Fruit fly (Drosophila melanogaster) whole organism, embryonic: ENCODE data around the gene CG11655.

Source experiments
- Abd-B ChIP-seq: fragments of 200-800 bp; sonication (Bioruptor generic); optimal IDR thresholded peaks from 2 replicates; lab custom pipeline; 2018; ENCODE audit warnings: missing biosample characterization, mild to moderate bottlenecking, missing genetic modification characterization, moderate library complexity
- CG1024 ChIP-seq: fragments of 200-800 bp; sonication (Bioruptor generic); IDR thresholded peaks from 2 replicates; pipeline ENCODE4 v1.3.6; 2022; ENCODE audit warnings: missing biosample characterization, missing genetic modification characterization
- CG10959 ChIP-seq: fragments of 200-800 bp; sonication (Bioruptor generic); IDR thresholded peaks from 2 replicates; pipeline ENCODE4 v1.3.6; 2022; ENCODE audit warnings: missing biosample characterization, missing genetic modification characterization
- CG11695 ChIP-seq: fragments of 200-800 bp; sonication (Bioruptor generic); IDR thresholded peaks from 3 replicates; pipeline ENCODE4 v1.3.6; 2022; ENCODE audit warnings: missing biosample characterization, missing genetic modification characterization
- CG13287 ChIP-seq: fragments of 200-800 bp; sonication (Bioruptor generic); IDR thresholded peaks from 2 replicates; pipeline ENCODE4 v1.3.6; 2022; ENCODE audit warnings: missing biosample characterization, missing genetic modification characterization; ENCODE audit not compliant: partially characterized antibody
- CG14965 ChIP-seq: fragments of 200-800 bp; sonication (Bioruptor generic); optimal IDR thresholded peaks from 2 replicates; lab custom pipeline; 2016; ENCODE audit warnings: missing biosample characterization, missing genetic modification characterization, borderline replicate concordance
- CG1529 ChIP-seq: fragments of 200-800 bp; sonication (Bioruptor generic); optimal IDR thresholded peaks from 3 replicates; lab custom pipeline; 2018; ENCODE audit warnings: missing biosample characterization, missing genetic modification characterization
- CG15514 ChIP-seq: fragments of 200-800 bp; sonication (Bioruptor generic); optimal IDR thresholded peaks from 3 replicates; lab custom pipeline; 2017; ENCODE audit warnings: missing biosample characterization, missing genetic modification characterization, mild to moderate bottlenecking, moderate library complexity, missing genetic modification reagents
- CG1603 ChIP-seq: fragments of 200-800 bp; sonication (Bioruptor generic); optimal IDR thresholded peaks from 2 replicates; lab custom pipeline; 2019; ENCODE audit warnings: missing biosample characterization, mild to moderate bottlenecking, missing genetic modification characterization, moderate library complexity
- CG17328 ChIP-seq: fragments of 200-800 bp; sonication (Bioruptor generic); IDR thresholded peaks from 2 replicates; pipeline ENCODE4 v1.3.6; 2022; ENCODE audit warnings: missing biosample characterization, missing genetic modification characterization
- CG17359 ChIP-seq: fragments of 200-800 bp; sonication (Bioruptor generic); optimal IDR thresholded peaks from 3 replicates; lab custom pipeline; 2018; ENCODE audit warnings: missing biosample characterization, mild to moderate bottlenecking, missing genetic modification characterization, moderate library complexity
- CG32532 ChIP-seq: fragments of 200-800 bp; sonication (Bioruptor generic); IDR thresholded peaks from 2 replicates; pipeline ENCODE4 v1.3.6; 2022; ENCODE audit warnings: missing biosample characterization, missing genetic modification characterization
- CG3407 ChIP-seq: fragments of 200-800 bp; sonication (Bioruptor generic); optimal IDR thresholded peaks from 2 replicates; lab custom pipeline; 2018; ENCODE audit warnings: missing biosample characterization, mild to moderate bottlenecking, missing genetic modification characterization
- CG5953 ChIP-seq: fragments of 200-800 bp; sonication (Bioruptor generic); IDR thresholded peaks from 2 replicates; pipeline ENCODE4 v1.3.6; 2022; ENCODE audit warnings: missing biosample characterization, missing genetic modification characterization
- CG7372 ChIP-seq: fragments of 200-800 bp; sonication (Bioruptor generic); IDR thresholded peaks from 2 replicates; pipeline ENCODE4 v1.3.6; 2022; ENCODE audit warnings: missing biosample characterization, missing genetic modification characterization
- CG7963 ChIP-seq: fragments of 200-800 bp; sonication (Bioruptor generic); IDR thresholded peaks from 3 replicates; pipeline ENCODE4 v1.3.6; 2022; ENCODE audit warnings: missing biosample characterization, missing genetic modification characterization; ENCODE audit not compliant: partially characterized antibody
- CoRest ChIP-seq: fragments of 200-800 bp; sonication (Bioruptor generic); optimal IDR thresholded peaks from 3 replicates; lab custom pipeline; 2018; ENCODE audit warnings: missing biosample characterization, mild to moderate bottlenecking, missing genetic modification characterization, moderate library complexity
- Dll ChIP-seq: fragments of 200-800 bp; sonication (Bioruptor generic); IDR thresholded peaks from 4 replicates; pipeline ENCODE4 v1.3.6; 2022; ENCODE audit warnings: missing biosample characterization, missing genetic modification characterization; ENCODE audit not compliant: partially characterized antibody
- Dref ChIP-seq: fragments of 200-800 bp; sonication (Bioruptor generic); IDR thresholded peaks from 2 replicates; pipeline ENCODE4 v1.3.6; 2022; ENCODE audit warnings: missing biosample characterization, missing genetic modification characterization
- HLH4C ChIP-seq: fragments of 200-800 bp; sonication (Bioruptor generic); IDR thresholded peaks from 3 replicates; pipeline ENCODE4 v1.3.6; 2022; ENCODE audit warnings: missing biosample characterization, missing genetic modification characterization; ENCODE audit not compliant: partially characterized antibody
- Hr3 ChIP-seq: fragments of 200-800 bp; sonication (Bioruptor generic); optimal IDR thresholded peaks from 3 replicates; lab custom pipeline; 2016; ENCODE audit warnings: missing biosample characterization, missing genetic modification characterization
- Nf-YC ChIP-seq: fragments of 200-800 bp; optimal IDR thresholded peaks from 3 replicates; lab custom pipeline; 2019; ENCODE audit warnings: missing biosample characterization, mild to moderate bottlenecking, missing genetic modification characterization, moderate library complexity
- Sry-δ ChIP-seq: fragments of 200-800 bp; sonication (Bioruptor generic); optimal IDR thresholded peaks from 2 replicates; lab custom pipeline; 2016; ENCODE audit warnings: missing biosample characterization, missing genetic modification characterization
- Ssrp ChIP-seq: fragments of 200-800 bp; sonication (Bioruptor generic); optimal IDR thresholded peaks from 2 replicates; lab custom pipeline; 2018; ENCODE audit warnings: missing biosample characterization, mild to moderate bottlenecking, missing genetic modification characterization, moderate library complexity
- YL-1 ChIP-seq: fragments of 200-800 bp; sonication (Bioruptor generic); optimal IDR thresholded peaks from 3 replicates; lab custom pipeline; 2017; ENCODE audit warnings: missing biosample characterization, mild to moderate bottlenecking, missing genetic modification characterization
- ac ChIP-seq: fragments of 200-800 bp; sonication (Bioruptor generic); optimal IDR thresholded peaks from 3 replicates; lab custom pipeline; 2017; ENCODE audit warnings: missing biosample characterization, mild to moderate bottlenecking, missing genetic modification characterization
- amos ChIP-seq: fragments of 200-800 bp; sonication (Bioruptor generic); IDR thresholded peaks from 2 replicates; pipeline ENCODE4 v1.3.6; 2022; ENCODE audit warnings: missing biosample characterization, missing genetic modification characterization; ENCODE audit not compliant: partially characterized antibody
- ato ChIP-seq: fragments of 200-800 bp; sonication (Bioruptor generic); IDR thresholded peaks from 2 replicates; pipeline ENCODE4 v1.3.6; 2022; ENCODE audit warnings: missing biosample characterization, missing genetic modification characterization; ENCODE audit not compliant: partially characterized antibody
- bab2 ChIP-seq: fragments of 200-800 bp; sonication (Bioruptor generic); optimal IDR thresholded peaks from 2 replicates; lab custom pipeline; 2016; ENCODE audit warnings: missing biosample characterization, missing genetic modification characterization
- bbx ChIP-seq: fragments of 200-800 bp; sonication (Bioruptor generic); IDR thresholded peaks from 2 replicates; pipeline ENCODE4 v1.3.6; 2022; ENCODE audit warnings: missing biosample characterization, missing genetic modification characterization; ENCODE audit not compliant: partially characterized antibody
- cg ChIP-seq: fragments of 200-800 bp; sonication (Bioruptor generic); optimal IDR thresholded peaks from 3 replicates; lab custom pipeline; 2019; ENCODE audit warnings: missing biosample characterization, mild to moderate bottlenecking, missing genetic modification characterization, moderate library complexity
- chinmo ChIP-seq: fragments of 200-800 bp; sonication (Bioruptor generic); IDR thresholded peaks from 4 replicates; pipeline ENCODE4 v1.3.6; 2022; ENCODE audit warnings: missing biosample characterization, missing genetic modification characterization; ENCODE audit not compliant: partially characterized antibody
- da ChIP-seq: fragments of 200-800 bp; sonication (Bioruptor generic); optimal IDR thresholded peaks from 2 replicates; lab custom pipeline; 2016; ENCODE audit warnings: missing biosample characterization, missing genetic modification characterization
- disco-r ChIP-seq: fragments of 200-800 bp; sonication (Bioruptor generic); optimal IDR thresholded peaks from 2 replicates; lab custom pipeline; 2016; ENCODE audit warnings: missing biosample characterization, missing genetic modification characterization
- esg ChIP-seq: fragments of 200-800 bp; sonication (Bioruptor generic); conservative IDR thresholded peaks from 2 replicates; pipeline ENCODE4 v1.3.6; 2022; ENCODE audit warnings: missing biosample characterization, missing genetic modification characterization
- fd96Cb ChIP-seq: fragments of 200-800 bp; sonication (Bioruptor generic); optimal IDR thresholded peaks from 2 replicates; lab custom pipeline; 2018; ENCODE audit warnings: missing biosample characterization, mild to moderate bottlenecking, missing genetic modification characterization, moderate library complexity
- gcm ChIP-seq: fragments of 200-800 bp; sonication (Bioruptor generic); optimal IDR thresholded peaks from 2 replicates; lab custom pipeline; 2019; ENCODE audit warnings: missing biosample characterization, mild to moderate bottlenecking, missing genetic modification characterization, moderate library complexity
- gt ChIP-seq: fragments of 200-800 bp; sonication (Bioruptor generic); IDR thresholded peaks from 2 replicates; pipeline ENCODE4 v1.3.6; 2022; ENCODE audit warnings: missing biosample characterization, missing genetic modification characterization
- kni ChIP-seq: fragments of 200-800 bp; sonication (Bioruptor generic); optimal IDR thresholded peaks from 3 replicates; lab custom pipeline; 2017; ENCODE audit warnings: mild to moderate bottlenecking, missing biosample characterization, missing genetic modification reagents, missing genetic modification characterization
- mld ChIP-seq: fragments of 200-800 bp; sonication (Bioruptor generic); IDR thresholded peaks from 3 replicates; pipeline ENCODE4 v1.3.6; 2022; ENCODE audit warnings: missing biosample characterization, missing genetic modification characterization; ENCODE audit not compliant: partially characterized antibody
- nerfin-1 ChIP-seq: fragments of 200-800 bp; sonication (Bioruptor generic); optimal IDR thresholded peaks from 3 replicates; lab custom pipeline; 2019; ENCODE audit warnings: missing biosample characterization, mild to moderate bottlenecking, missing genetic modification characterization, moderate library complexity
- peb ChIP-seq: fragments of 200-800 bp; sonication (Bioruptor generic); IDR thresholded peaks from 2 replicates; pipeline ENCODE4 v1.3.6; 2022; ENCODE audit warnings: missing biosample characterization, missing genetic modification characterization
- pnt ChIP-seq: fragments of 200-800 bp; sonication (Bioruptor generic); optimal IDR thresholded peaks from 3 replicates; lab custom pipeline; 2016; ENCODE audit warnings: missing biosample characterization, missing genetic modification characterization
- sens ChIP-seq: fragments of 200-800 bp; sonication (Bioruptor generic); peaks from one replicate; lab custom pipeline; 2016; ENCODE audit warnings: missing biosample characterization, missing genetic modification characterization
- tll ChIP-seq, 2 experiments: fragments of 200-800 bp in 1 of 2; fragments of >200 bp in 1 of 2; sonication (Bioruptor generic) in 1 of 2; optimal IDR thresholded peaks; 2 replicates each; lab custom pipeline; 2017 to 2019; ENCODE audit warnings: missing biosample characterization in 2 of 2, missing genetic modification characterization in 2 of 2, mild to moderate bottlenecking in 1 of 2, moderate library complexity in 1 of 2
- trem ChIP-seq: fragments of 200-800 bp; optimal IDR thresholded peaks from 3 replicates; lab custom pipeline; 2019; ENCODE audit warnings: missing biosample characterization, mild to moderate bottlenecking, missing genetic modification characterization, moderate library complexity
- twi ChIP-seq: fragments of 200-800 bp; optimal IDR thresholded peaks from 2 replicates; lab custom pipeline; 2019; ENCODE audit warnings: missing biosample characterization, mild to moderate bottlenecking, missing genetic modification characterization, moderate library complexity
- usp ChIP-seq: fragments of >200 bp; optimal IDR thresholded peaks from 2 replicates; lab custom pipeline; 2017; ENCODE audit warnings: missing biosample characterization, missing genetic modification characterization
- vnd ChIP-seq: fragments of 200-800 bp; sonication (Bioruptor generic); IDR thresholded peaks from 3 replicates; pipeline ENCODE4 v1.3.6; 2022; ENCODE audit warnings: missing biosample characterization, missing genetic modification characterization; ENCODE audit not compliant: partially characterized antibody
- zf30C ChIP-seq: fragments of 200-800 bp; sonication (Bioruptor generic); optimal IDR thresholded peaks from 3 replicates; lab custom pipeline; 2018; ENCODE audit warnings: missing biosample characterization, mild to moderate bottlenecking, missing genetic modification characterization

Gene CG11655

DNA sequence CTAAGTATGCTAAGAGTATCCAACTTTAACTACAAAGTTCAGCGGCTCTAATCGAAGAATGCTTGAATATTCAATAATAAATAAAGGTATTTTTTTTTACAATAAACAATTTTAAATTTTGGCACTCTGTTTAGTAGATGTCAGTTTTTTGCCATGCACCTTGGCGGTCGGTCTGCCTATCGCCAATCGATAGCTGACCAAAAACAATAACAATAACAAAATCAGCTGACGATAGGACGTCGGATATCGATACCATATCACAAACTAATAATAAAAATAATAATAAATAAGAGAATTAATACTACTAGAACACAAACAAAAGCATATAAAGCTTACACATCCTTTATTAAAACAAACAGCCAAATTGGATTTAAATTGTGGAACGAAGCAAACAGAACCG is 33.4 kb downstream of the CG11655 start, which contains the start of gene Gmap (continued):
- TF ChIP-seq CG11695 (GFP tag; lab: Robert Waterston, UW) = no peak
- peak; percentile 90 for TF ChIP-seq ato (GFP tag; lab: Robert Waterston, UW)
- peak; percentile 17 for TF ChIP-seq trem (tag; lab: Kevin White, UChicago)
- TF ChIP-seq Nf-YC = peak; percentile 20
- TF ChIP-seq fd96Cb (tag; lab: Kevin White, UChicago) = no peak
- TF ChIP-seq tll (GFP tag; optimal IDR thresholded peaks at IDR 0.05; lab: Kevin White, UChicago) = no peak
- TF ChIP-seq gcm (GFP tag; lab: Kevin White, UChicago) = no peak
- TF ChIP-seq bab2 (GFP tag; lab: Kevin White, UChicago) = no peak
- no peak for TF ChIP-seq peb (GFP tag; lab: Robert Waterston, UW)
- TF ChIP-seq bbx (GFP tag; lab: Robert Waterston, UW) = peak; percentile 91
- TF ChIP-seq Dll = peak; percentile 80
- no peak for TF ChIP-seq disco-r (GFP tag; lab: Kevin White, UChicago)
- TF ChIP-seq Sry-δ (GFP tag; lab: Kevin White, UChicago) = peak; percentile 29
- TF ChIP-seq da = no peak
- TF ChIP-seq zf30C = no peak
- TF ChIP-seq CG17328 = no peak
- TF ChIP-seq ac (GFP tag; lab: Kevin White, UChicago) = no peak
- TF ChIP-seq vnd (GFP tag; lab: Robert Waterston, UW) = peak; percentile 82
- TF ChIP-seq CG1024 = no peak
- TF ChIP-seq CG1603 (tag; lab: Kevin White, UChicago) = peak; percentile 9
- TF ChIP-seq CG5953 (GFP tag; lab: Robert Waterston, UW) = no peak
- no peak for TF ChIP-seq nerfin-1 (tag; lab: Kevin White, UChicago)
- TF ChIP-seq twi (tag; lab: Kevin White, UChicago) = no peak
- TF ChIP-seq YL-1 = peak; percentile 39
- TF ChIP-seq pnt (GFP tag; lab: Kevin White, UChicago) = no peak
- peak; percentile 3 for TF ChIP-seq sens (GFP tag; lab: Kevin White, UChicago)
- no peak for TF ChIP-seq esg (GFP tag; lab: Robert Waterston, UW)
- no peak for TF ChIP-seq CG3407 (GFP tag; lab: Kevin White, UChicago)
- TF ChIP-seq HLH4C (GFP tag; lab: Robert Waterston, UW) = peak; percentile 96
- TF ChIP-seq mld (GFP tag; lab: Robert Waterston, UW) = peak; percentile 88
- TF ChIP-seq Abd-B (GFP tag; lab: Kevin White, UChicago) = no peak
- TF ChIP-seq usp = no peak
- no peak for TF ChIP-seq CG14965 (GFP tag; lab: Kevin White, UChicago)
- TF ChIP-seq CG7372 (GFP tag; lab: Robert Waterston, UW) = no peak
- no peak for TF ChIP-seq cg
- no peak for TF ChIP-seq CG17359 (tag; lab: Kevin White, UChicago)
- no peak for TF ChIP-seq CG1529 (GFP tag; lab: Kevin White, UChicago)
- 0 out of 4 replicates have a peak, but pooled peaks have one; percentile 58 for TF ChIP-seq chinmo
- TF ChIP-seq CoRest (tag; lab: Kevin White, UChicago) = no peak
- TF ChIP-seq Ssrp (tag; lab: Kevin White, UChicago) = no peak
- TF ChIP-seq CG15514 (GFP tag; lab: Kevin White, UChicago) = peak; percentile 65
- no peak for TF ChIP-seq Hr3
- peak; percentile 93 for TF ChIP-seq CG7963 (GFP tag; lab: Robert Waterston, UW)
- TF ChIP-seq CG13287 (GFP tag; lab: Robert Waterston, UW) = peak; percentile 81
- no peak for TF ChIP-seq kni (GFP tag; lab: Kevin White, UChicago)
- TF ChIP-seq CG32532 = no peak
- peak; percentile 95 for TF ChIP-seq Dref (GFP tag; lab: Robert Waterston, UW)
- TF ChIP-seq CG10959 (GFP tag; lab: Robert Waterston, UW) = no peak
- TF ChIP-seq amos (GFP tag; lab: Robert Waterston, UW) = peak; percentile 78; the same call in 1 of the 2 replicates
- no peak for TF ChIP-seq gt (GFP tag; lab: Robert Waterston, UW)
